Fruit fly (Drosophila melanogaster): ENCODE results near the gene CG10462.

CG10462 gene

DNA sequence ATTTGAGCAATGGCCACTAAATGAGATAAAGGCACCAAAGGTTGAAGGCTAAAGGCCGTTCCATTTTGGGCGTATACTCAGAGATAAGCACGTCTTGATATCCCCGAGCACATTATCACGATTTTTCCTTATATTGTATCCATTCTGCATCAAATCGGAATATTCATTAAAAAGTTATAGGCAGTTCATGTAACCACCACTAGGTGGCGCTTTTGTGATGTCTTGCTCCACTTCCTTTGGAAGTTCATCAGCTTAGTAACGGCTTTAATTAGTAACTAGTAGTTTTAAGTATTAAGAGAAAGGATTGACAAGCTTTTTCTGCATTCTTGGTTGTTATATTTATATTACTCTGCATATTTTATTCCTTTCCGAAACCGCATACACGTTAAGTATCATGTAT is 53.2 kb downstream of the CG10462 start:
- TF ChIP-seq noc (tag; optimal IDR thresholded peaks at IDR 0.05): no peak

Measured in whole organism, larva.